In the genomic region with DNA sequence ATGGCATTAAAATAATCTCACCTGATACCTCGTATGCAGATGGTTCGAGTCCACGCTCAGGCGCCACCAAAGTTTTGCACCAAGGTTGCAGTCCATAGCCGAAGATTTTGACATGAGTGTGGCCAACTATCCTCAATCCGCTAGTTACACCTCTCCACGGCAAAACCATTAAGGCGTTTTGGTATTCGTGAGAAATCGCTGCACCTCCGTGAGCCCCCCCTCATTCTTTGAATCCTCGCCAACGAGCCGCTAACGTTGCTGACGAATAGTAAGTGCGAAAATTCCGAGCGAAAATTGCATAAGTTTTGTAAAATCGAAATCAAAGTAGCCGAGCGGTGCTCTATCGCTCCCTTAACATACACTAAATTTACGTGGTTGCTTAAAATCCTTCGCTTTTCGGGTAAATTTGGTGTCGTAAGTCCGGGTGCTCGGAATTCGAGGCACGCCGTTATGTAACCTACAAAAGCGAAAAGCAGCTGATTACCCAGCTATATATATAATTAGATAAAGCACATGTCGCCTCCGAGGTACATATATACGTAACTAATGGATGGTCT, we compare ENCODE assay signal across 1 fruit fly cellular context.
A peak's percentile ranks its signal among the peaks of the same experiment; 100 is the strongest.
TF ChIP-seq lines count a peak whose summit lies in the region.

A gene (plus strand): TSS at position 217 of the 557 bp plus-strand sequence.

TF ChIP-seq in whole organism, embryonic, 481 proteins besides CTCF, POLR2A, EP300 and RAD21 (continued from another document and continues in another):
- TF ChIP-seq CG15073 (GFP tag; optimal IDR thresholded peaks at IDR 0.05; lab: Kevin White, UChicago) (no peak), CG1602 (GFP tag; optimal IDR thresholded peaks at IDR 0.05; lab: Kevin White, UChicago) (no peak), nmo (GFP tag; optimal IDR thresholded peaks at IDR 0.05; lab: Kevin White, UChicago) (peak; percentile 59), knrl (GFP tag; IDR thresholded peaks at IDR 0.05; lab: Robert Waterston, UW; ENCODE audit: partially characterized antibody) (peak; percentile 54; the same call in 1 of the 3 replicates), CG10431 (GFP tag; optimal IDR thresholded peaks at IDR 0.05; lab: Kevin White, UChicago) (no peak), bcd (GFP tag; optimal IDR thresholded peaks at IDR 0.05; lab: Kevin White, UChicago) (peak; percentile 55), CG13424 (tag; optimal IDR thresholded peaks at IDR 0.05; lab: Kevin White, UChicago) (peak; percentile 49), CG2712 (tag; optimal IDR thresholded peaks at IDR 0.05; lab: Kevin White, UChicago) (peak; percentile 73), CG11723 (GFP tag; optimal IDR thresholded peaks at IDR 0.05; lab: Kevin White, UChicago) (no peak), CG3163 (GFP tag; optimal IDR thresholded peaks at IDR 0.05; lab: Kevin White, UChicago) (peak; percentile 29), CG8944 (GFP tag; optimal IDR thresholded peaks at IDR 0.05; lab: Kevin White, UChicago) (no peak), psq (GFP tag; optimal IDR thresholded peaks at IDR 0.05; lab: Kevin White, UChicago) (no peak), CG10543 (GFP tag; optimal IDR thresholded peaks at IDR 0.05; lab: Kevin White, UChicago) (peak; percentile 46), CG31441 (GFP tag; IDR thresholded peaks at IDR 0.05; lab: Robert Waterston, UW) (peak; percentile 24; the same call in 1 of the 2 replicates), CG13624 (GFP tag; optimal IDR thresholded peaks at IDR 0.05; lab: Kevin White, UChicago) (peak; percentile 28), CG32772 (GFP tag; IDR thresholded peaks at IDR 0.05; lab: Robert Waterston, UW) (no peak), CG4854 (GFP tag; optimal IDR thresholded peaks at IDR 0.05; lab: Kevin White, UChicago) (no peak), Fer3 (tag; optimal IDR thresholded peaks at IDR 0.05; lab: Kevin White, UChicago) (no peak), CG6765 (GFP tag; optimal IDR thresholded peaks at IDR 0.05; lab: Kevin White, UChicago) (peak; percentile 38), Dbx (GFP tag; IDR thresholded peaks at IDR 0.05; lab: Robert Waterston, UW) (peak; percentile 54; the same call in 1 of the 3 replicates), BEAF-32 (GFP tag; optimal IDR thresholded peaks at IDR 0.05; lab: Kevin White, UChicago) (peak; percentile 62), Atf6 (GFP tag; IDR thresholded peaks at IDR 0.05; lab: Robert Waterston, UW) (0 out of 2 replicates have a peak, but pooled peaks have one; percentile 26), ewg (GFP tag; optimal IDR thresholded peaks at IDR 0.05; lab: Kevin White, UChicago) (no peak), unpg (GFP tag; optimal IDR thresholded peaks at IDR 0.05; lab: Kevin White, UChicago) (peak; percentile 10), CG4820 (GFP tag; optimal IDR thresholded peaks at IDR 0.05; lab: Kevin White, UChicago) (no peak), CG11696 (GFP tag; IDR thresholded peaks at IDR 0.05; lab: Robert Waterston, UW) (no peak), CG18599 (GFP tag; optimal IDR thresholded peaks at IDR 0.05; lab: Kevin White, UChicago) (peak; percentile 37), tgo (GFP tag; IDR thresholded peaks at IDR 0.05; lab: Robert Waterston, UW) (no peak), crp (GFP tag; optimal IDR thresholded peaks at IDR 0.05; lab: Kevin White, UChicago) (peak in 1 of 2 experiments; percentile 66), pita (GFP tag; optimal IDR thresholded peaks at IDR 0.05; lab: Kevin White, UChicago) (peak; percentile 99), CG12391 (tag; optimal IDR thresholded peaks at IDR 0.05; lab: Kevin White, UChicago) (peak; percentile 60), CG18476 (GFP tag; optimal IDR thresholded peaks at IDR 0.05; lab: Kevin White, UChicago) (no peak), Nf-YA (GFP tag; IDR thresholded peaks at IDR 0.05; lab: Robert Waterston, UW) (no peak), tna (GFP tag; IDR thresholded peaks at IDR 0.05; lab: Robert Waterston, UW; ENCODE audit: partially characterized antibody) (peak; percentile 40; the same call in 1 of the 2 replicates), CG9437 (GFP tag; optimal IDR thresholded peaks at IDR 0.05; lab: Kevin White, UChicago) (no peak), C15 (GFP tag; IDR thresholded peaks at IDR 0.05; lab: Robert Waterston, UW) (no peak), CG8924 (tag; optimal IDR thresholded peaks at IDR 0.05; lab: Kevin White, UChicago) (peak; percentile 48), CG9932 (GFP tag; IDR thresholded peaks at IDR 0.05; lab: Robert Waterston, UW) (no peak), pfk (GFP tag; optimal IDR thresholded peaks at IDR 0.05; lab: Kevin White, UChicago) (peak; percentile 4), Mes4 (GFP tag; optimal IDR thresholded peaks at IDR 0.05; lab: Kevin White, UChicago) (peak; percentile 1), ATbp (GFP tag; optimal IDR thresholded peaks at IDR 0.05; lab: Kevin White, UChicago) (no peak), YL-1 (GFP tag; optimal IDR thresholded peaks at IDR 0.05; lab: Kevin White, UChicago) (peak; percentile 98), oc (tag; optimal IDR thresholded peaks at IDR 0.05; lab: Kevin White, UChicago) (no peak), CG9817 (tag; optimal IDR thresholded peaks at IDR 0.05; lab: Kevin White, UChicago) (no peak), Lpt (GFP tag; optimal IDR thresholded peaks at IDR 0.05; lab: Kevin White, UChicago) (no peak), tup (GFP tag; optimal IDR thresholded peaks at IDR 0.05; lab: Kevin White, UChicago) (no peak), fu2 (GFP tag; optimal IDR thresholded peaks at IDR 0.05; lab: Kevin White, UChicago) (peak; percentile 6), Ravus (GFP tag; IDR thresholded peaks at IDR 0.05; lab: Robert Waterston, UW) (no peak), Opbp (GFP tag; IDR thresholded peaks at IDR 0.05; lab: Robert Waterston, UW; ENCODE audit: partially characterized antibody) (peak; percentile 74), Nf-YB (GFP tag; optimal IDR thresholded peaks at IDR 0.05; lab: Kevin White, UChicago) (peak; percentile 32), pan (optimal IDR thresholded peaks at IDR 0.05; lab: Kevin White, UChicago) (no peak), pan (GFP tag; optimal IDR thresholded peaks at IDR 0.05 in 1 of 2, IDR thresholded peaks at IDR 0.05 in 1 of 2) (peak in 1 of 2 experiments; percentile 9), Sry-β (GFP tag; optimal IDR thresholded peaks at IDR 0.05; lab: Kevin White, UChicago) (no peak), Bteb2 (GFP tag; optimal IDR thresholded peaks at IDR 0.05; lab: Kevin White, UChicago) (no peak), CG34224 (GFP tag; IDR thresholded peaks at IDR 0.05; lab: Robert Waterston, UW; ENCODE audit: partially characterized antibody) (peak; percentile 41; the same call in 1 of the 3 replicates), Camta (GFP tag; optimal IDR thresholded peaks at IDR 0.05; lab: Kevin White, UChicago) (peak; percentile 1), Vsx1 (GFP tag; optimal IDR thresholded peaks at IDR 0.05; lab: Kevin White, UChicago) (no peak), maf-S (GFP tag; optimal IDR thresholded peaks at IDR 0.05; lab: Kevin White, UChicago) (no peak), CG7556 (GFP tag; optimal IDR thresholded peaks at IDR 0.05; lab: Kevin White, UChicago) (peak; percentile 7), CG31388 (GFP tag; optimal IDR thresholded peaks at IDR 0.05; lab: Kevin White, UChicago) (no peak), odd (GFP tag; optimal IDR thresholded peaks at IDR 0.05; lab: Kevin White, UChicago) (peak; percentile 40), CG10462 (GFP tag; optimal IDR thresholded peaks at IDR 0.05; lab: Kevin White, UChicago) (no peak), stc (GFP tag; IDR thresholded peaks at IDR 0.05; lab: Robert Waterston, UW) (peak; percentile 13; the same call in 1 of the 2 replicates), CG7987 (GFP tag; optimal IDR thresholded peaks at IDR 0.05; lab: Kevin White, UChicago) (peak; percentile 89), CG30403 (GFP tag; optimal IDR thresholded peaks at IDR 0.05; lab: Kevin White, UChicago) (no peak), CG6175 (GFP tag; IDR thresholded peaks at IDR 0.05; lab: Robert Waterston, UW) (no peak), CG17568 (GFP tag; optimal IDR thresholded peaks at IDR 0.05; lab: Kevin White, UChicago) (no peak), CG17612 (GFP tag; IDR thresholded peaks at IDR 0.05; lab: Robert Waterston, UW) (no peak), CG4707 (GFP tag; optimal IDR thresholded peaks at IDR 0.05; lab: Kevin White, UChicago) (no peak), HLH4C (GFP tag; IDR thresholded peaks at IDR 0.05; lab: Robert Waterston, UW; ENCODE audit: partially characterized antibody) (peak; percentile 18; the same call in 2 of the 3 replicates), sqz (GFP tag; optimal IDR thresholded peaks at IDR 0.05; lab: Kevin White, UChicago) (no peak), CG4404 (GFP tag; IDR thresholded peaks at IDR 0.05; lab: Robert Waterston, UW) (no peak), shn (GFP tag; optimal IDR thresholded peaks at IDR 0.05; lab: Kevin White, UChicago) (no peak), CG8388 (GFP tag; optimal IDR thresholded peaks at IDR 0.05; lab: Kevin White, UChicago) (peak; percentile 8), CG14441 (GFP tag; IDR thresholded peaks at IDR 0.05; lab: Robert Waterston, UW) (no peak), vvl (GFP tag; IDR thresholded peaks at IDR 0.05; lab: Robert Waterston, UW) (peak; percentile 60), Bdp1 (GFP tag; optimal IDR thresholded peaks at IDR 0.05; lab: Kevin White, UChicago) (peak; percentile 62), ash1 (GFP tag; optimal IDR thresholded peaks at IDR 0.05; lab: Kevin White, UChicago) (peak; percentile 6), CG10321 (GFP tag; IDR thresholded peaks at IDR 0.05; lab: Robert Waterston, UW) (no peak), Dip3 (GFP tag; optimal IDR thresholded peaks at IDR 0.05; lab: Kevin White, UChicago) (peak; percentile 65), CG15479 (GFP tag; optimal IDR thresholded peaks at IDR 0.05; lab: Kevin White, UChicago) (no peak), CG42726 (GFP tag; IDR thresholded peaks at IDR 0.05; lab: Robert Waterston, UW; ENCODE audit: partially characterized antibody) (peak; percentile 66; the same call in 1 of the 2 replicates), row (GFP tag; IDR thresholded peaks at IDR 0.05; lab: Robert Waterston, UW) (peak; percentile 39; the same call in 1 of the 3 replicates), Meics (GFP tag; optimal IDR thresholded peaks at IDR 0.05; lab: Kevin White, UChicago) (peak; percentile 23), repo (GFP tag; optimal IDR thresholded peaks at IDR 0.05; lab: Kevin White, UChicago) (no peak), Max (GFP tag; optimal IDR thresholded peaks at IDR 0.05; lab: Kevin White, UChicago) (no peak), Neu2 (GFP tag; optimal IDR thresholded peaks at IDR 0.05; lab: Kevin White, UChicago; ENCODE audit: borderline replicate concordance) (no peak), NfI (GFP tag; optimal IDR thresholded peaks at IDR 0.05; lab: Kevin White, UChicago) (peak; percentile 16), CG12659 (GFP tag; optimal IDR thresholded peaks at IDR 0.05; lab: Kevin White, UChicago) (peak; percentile 85), al (GFP tag; IDR thresholded peaks at IDR 0.05; lab: Robert Waterston, UW) (no peak), CG30431 (GFP tag; optimal IDR thresholded peaks at IDR 0.05; lab: Kevin White, UChicago) (no peak), gcm (GFP tag; optimal IDR thresholded peaks at IDR 0.05; lab: Kevin White, UChicago) (peak; percentile 49), wek (GFP tag; optimal IDR thresholded peaks at IDR 0.05; lab: Kevin White, UChicago) (peak; percentile 59), gcm2 (GFP tag; optimal IDR thresholded peaks at IDR 0.05; lab: Kevin White, UChicago) (peak; percentile 11), CG1792 (GFP tag; optimal IDR thresholded peaks at IDR 0.05; lab: Kevin White, UChicago) (no peak), ac (GFP tag; optimal IDR thresholded peaks at IDR 0.05; lab: Kevin White, UChicago) (no peak), sd (tag; optimal IDR thresholded peaks at IDR 0.05; lab: Kevin White, UChicago) (peak; percentile 88), Poxn (GFP tag; IDR thresholded peaks at IDR 0.05; lab: Robert Waterston, UW) (no peak), CG2875 (GFP tag; optimal IDR thresholded peaks at IDR 0.05; lab: Kevin White, UChicago) (no peak), Oaz (GFP tag; IDR thresholded peaks at IDR 0.05; lab: Robert Waterston, UW) (no peak), pb (GFP tag; optimal IDR thresholded peaks at IDR 0.05; lab: Kevin White, UChicago) (no peak), CG7839 (tag; optimal IDR thresholded peaks at IDR 0.05; lab: Kevin White, UChicago) (peak; percentile 13), org-1 (GFP tag; optimal IDR thresholded peaks at IDR 0.05; lab: Kevin White, UChicago) (no peak), Sox100B (GFP tag; optimal IDR thresholded peaks at IDR 0.05; lab: Kevin White, UChicago) (no peak), Hr78 (GFP tag; optimal IDR thresholded peaks at IDR 0.05; lab: Kevin White, UChicago) (no peak), mirr (GFP tag; optimal IDR thresholded peaks at IDR 0.05; lab: Kevin White, UChicago) (peak; percentile 14), CG10147 (GFP tag; optimal IDR thresholded peaks at IDR 0.05; lab: Kevin White, UChicago) (peak; percentile 46), Dek (tag; optimal IDR thresholded peaks at IDR 0.05; lab: Kevin White, UChicago) (peak; percentile 60), fd102C (GFP tag; optimal IDR thresholded peaks at IDR 0.05; lab: Kevin White, UChicago) (no peak), klu (GFP tag; IDR thresholded peaks at IDR 0.05; lab: Robert Waterston, UW) (no peak), Dll (GFP tag; IDR thresholded peaks at IDR 0.05; lab: Robert Waterston, UW; ENCODE audit: partially characterized antibody) (0 out of 4 replicates have a peak, but pooled peaks have one; percentile 39), pum (GFP tag; optimal IDR thresholded peaks at IDR 0.05; lab: Kevin White, UChicago) (no peak), otp (GFP tag; IDR thresholded peaks at IDR 0.05; lab: Robert Waterston, UW) (no peak), CG6254 (GFP tag; optimal IDR thresholded peaks at IDR 0.05; lab: Kevin White, UChicago) (no peak), CG33557 (GFP tag; optimal IDR thresholded peaks at IDR 0.05; lab: Kevin White, UChicago) (peak; percentile 12), zfh2 (GFP tag; optimal IDR thresholded peaks at IDR 0.05; lab: Kevin White, UChicago) (peak; percentile 19), CG1233 (GFP tag; optimal IDR thresholded peaks at IDR 0.05; lab: Kevin White, UChicago) (peak; percentile 47), CG8359 (GFP tag; optimal IDR thresholded peaks at IDR 0.05; lab: Kevin White, UChicago; ENCODE audit: borderline replicate concordance) (no peak), Doc2 (GFP tag; IDR thresholded peaks at IDR 0.05; lab: Robert Waterston, UW) (no peak), slou (GFP tag; optimal IDR thresholded peaks at IDR 0.05; lab: Kevin White, UChicago) (no peak), chif (GFP tag; optimal IDR thresholded peaks at IDR 0.05; lab: Kevin White, UChicago) (no peak), Atf3 (GFP tag; optimal IDR thresholded peaks at IDR 0.05; lab: Kevin White, UChicago) (no peak), prd (optimal IDR thresholded peaks at IDR 0.05; lab: Kevin White, UChicago) (no peak), prd (GFP tag; IDR thresholded peaks at IDR 0.05; lab: Robert Waterston, UW) (no peak), CG15601 (tag; optimal IDR thresholded peaks at IDR 0.05; lab: Kevin White, UChicago) (peak; percentile 58)
